Worm (Caenorhabditis elegans): ENCODE measurements around the gene srm-6.

Gene srm-6

DNA sequence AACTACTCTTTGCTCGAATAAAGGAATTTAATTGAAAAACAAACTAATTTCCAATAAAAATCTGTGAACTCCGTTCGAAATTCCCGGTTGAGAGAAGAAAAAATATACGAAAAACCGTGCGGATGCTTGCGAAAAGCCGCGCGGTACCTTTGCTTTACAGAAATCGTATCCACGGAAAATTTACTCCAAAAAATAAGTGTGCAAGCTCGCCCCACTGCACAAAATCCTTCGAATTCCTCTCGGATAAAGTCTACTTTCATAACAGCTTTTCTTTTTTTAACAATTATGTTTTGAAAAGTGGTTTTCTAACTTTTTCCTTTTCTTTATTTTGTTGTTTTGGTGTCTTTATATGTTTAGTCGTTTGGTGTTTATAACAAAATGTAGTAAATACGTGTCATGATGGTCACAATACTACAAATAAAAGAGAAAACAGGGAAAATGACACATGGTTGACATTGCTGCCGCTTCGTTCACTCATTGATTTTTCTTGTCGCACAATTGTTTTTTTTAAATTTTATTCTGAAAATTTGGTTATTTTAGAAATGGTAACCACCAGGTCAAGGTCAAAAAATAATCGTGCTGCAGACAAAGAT, 10.6 kb downstream of the srm-6 start, which contains the start of gene cept-2:
Gene cept-2 (plus strand): TSS at position 533 of the 593 bp plus-strand sequence.
- TF ChIP-seq die-1 (tag; optimal IDR thresholded peaks at IDR 0.05) = no peak
- TF ChIP-seq lsy-27 (tag; optimal IDR thresholded peaks at IDR 0.05; ENCODE audit: borderline replicate concordance, insufficient read depth) = no peak
- TF ChIP-seq mel-28 (tag; optimal IDR thresholded peaks at IDR 0.05; ENCODE audit: borderline replicate concordance) = no peak
- TF ChIP-seq hrde-1 (tag; optimal IDR thresholded peaks at IDR 0.05; ENCODE audit: borderline replicate concordance) = no peak
- peak; percentile 75; the same call in 1 of the 2 replicates for TF ChIP-seq K11D2.4 (GFP tag; IDR thresholded peaks at IDR 0.05)
- no peak for TF ChIP-seq hlh-12 (tag; optimal IDR thresholded peaks at IDR 0.05)
- TF ChIP-seq ztf-18 (tag; optimal IDR thresholded peaks at IDR 0.05) = peak; percentile 80
- no peak for TF ChIP-seq xnd-1 (tag; optimal IDR thresholded peaks at IDR 0.05)
- TF ChIP-seq Y95B8A.8 (GFP tag; IDR thresholded peaks at IDR 0.05) = 0 out of 2 replicates have a peak, but pooled peaks have one; percentile 31
- TF ChIP-seq nhr-179 (tag; optimal IDR thresholded peaks at IDR 0.05) = no peak
- no peak for TF ChIP-seq mxl-1 (tag; optimal IDR thresholded peaks at IDR 0.05)
- TF ChIP-seq Y53G8AR.9 (GFP tag; conservative IDR thresholded peaks at IDR 0.05) = no peak
- peak; percentile 67 for TF ChIP-seq nfyb-1 (GFP tag; IDR thresholded peaks at IDR 0.05)
- no peak for TF ChIP-seq atf-7 (tag; optimal IDR thresholded peaks at IDR 0.05)
- TF ChIP-seq Y56A3A.18 (GFP tag; IDR thresholded peaks at IDR 0.05) = no peak
- 0 out of 2 replicates have a peak, but pooled peaks have one; percentile 45 for TF ChIP-seq madf-3 (GFP tag; IDR thresholded peaks at IDR 0.05)
- TF ChIP-seq tbx-9 (tag; optimal IDR thresholded peaks at IDR 0.05; ENCODE audit: borderline replicate concordance) = no peak
- no peak for TF ChIP-seq F10E7.11 (tag; optimal IDR thresholded peaks at IDR 0.05)
- peak; percentile 57 for TF ChIP-seq F49E8.2 (tag; optimal IDR thresholded peaks at IDR 0.05; ENCODE audit: insufficient read depth)
- TF ChIP-seq chd-7 (tag; optimal IDR thresholded peaks at IDR 0.05) = no peak
- TF ChIP-seq F55B11.4 (tag; optimal IDR thresholded peaks at IDR 0.05; ENCODE audit: borderline replicate concordance, insufficient read depth) = no peak
- TF ChIP-seq snpc-3.4 (tag; optimal IDR thresholded peaks at IDR 0.05) = peak; percentile 80
- no peak for TF ChIP-seq Y67H2A.10 (GFP tag; conservative IDR thresholded peaks at IDR 0.05)
- no peak for TF ChIP-seq F39B2.1 (GFP tag; IDR thresholded peaks at IDR 0.05)
- TF ChIP-seq pha-4 (tag; optimal IDR thresholded peaks at IDR 0.05) = peak; percentile 45
- TF ChIP-seq F52B5.7 (tag; optimal IDR thresholded peaks at IDR 0.05) = no peak
- TF ChIP-seq sdz-38 (tag; optimal IDR thresholded peaks at IDR 0.05) = no peak
- peak; percentile 98 for TF ChIP-seq ceh-100 (GFP tag; IDR thresholded peaks at IDR 0.05)
- TF ChIP-seq T26A5.8 (tag; optimal IDR thresholded peaks at IDR 0.05) = no peak
- TF ChIP-seq K12H6.12 (tag; optimal IDR thresholded peaks at IDR 0.05) = peak; percentile 88
- TF ChIP-seq lin-54 (GFP tag; optimal IDR thresholded peaks at IDR 0.05) = no peak
- peak; percentile 81 for TF ChIP-seq ceh-27 (GFP tag; optimal IDR thresholded peaks at IDR 0.05)
- peak; percentile 41 for TF ChIP-seq athp-1 (tag; optimal IDR thresholded peaks at IDR 0.05)
- no peak for TF ChIP-seq snpc-4 (GFP tag; optimal IDR thresholded peaks at IDR 0.05)
- TF ChIP-seq snpc-4 (tag; optimal IDR thresholded peaks at IDR 0.05) = peak in 2 of 4 experiments; percentile 57 to 70
- no peak for TF ChIP-seq rec-8 (tag; optimal IDR thresholded peaks at IDR 0.05)
- TF ChIP-seq repo-1 (tag; optimal IDR thresholded peaks at IDR 0.05) = no peak
- 0 out of 2 replicates have a peak, but pooled peaks have one; percentile 34 for TF ChIP-seq cebp-1 (GFP tag; IDR thresholded peaks at IDR 0.05)
- TF ChIP-seq cebp-1 (tag; optimal IDR thresholded peaks at IDR 0.05) = no peak
- TF ChIP-seq D2030.7 (GFP tag; IDR thresholded peaks at IDR 0.05) = peak; percentile 27; the same call in 1 of the 2 replicates
- TF ChIP-seq hmg-20 (GFP tag; IDR thresholded peaks at IDR 0.05) = 0 out of 2 replicates have a peak, but pooled peaks have one; percentile 43
- TF ChIP-seq gei-17 (GFP tag; optimal IDR thresholded peaks at IDR 0.05) = no peak
- no peak for TF ChIP-seq B0336.3 (GFP tag; IDR thresholded peaks at IDR 0.05)
- no peak for TF ChIP-seq aptf-2 (GFP tag; conservative IDR thresholded peaks at IDR 0.05)
- TF ChIP-seq lir-1 (GFP tag; conservative IDR thresholded peaks at IDR 0.05) = peak; percentile 68
- no peak for TF ChIP-seq ceh-58 (GFP tag; IDR thresholded peaks at IDR 0.05)
- TF ChIP-seq snpc-1.3 (tag; optimal IDR thresholded peaks at IDR 0.05; ENCODE audit: insufficient read depth) = peak; percentile 66
